Fruit fly (Drosophila melanogaster) S2 (cell line): ENCODE results near the gene Ravus.

Experiments used
- CG8478 ChIP-seq: fragments of >200 bp; optimal IDR thresholded peaks from 2 replicates; lab custom pipeline; 2018
- CTCF ChIP-seq, 2 experiments: fragments of >200 bp; optimal IDR thresholded peaks; 2 replicates each; lab custom pipeline; 2018

Gene Ravus

DNA sequence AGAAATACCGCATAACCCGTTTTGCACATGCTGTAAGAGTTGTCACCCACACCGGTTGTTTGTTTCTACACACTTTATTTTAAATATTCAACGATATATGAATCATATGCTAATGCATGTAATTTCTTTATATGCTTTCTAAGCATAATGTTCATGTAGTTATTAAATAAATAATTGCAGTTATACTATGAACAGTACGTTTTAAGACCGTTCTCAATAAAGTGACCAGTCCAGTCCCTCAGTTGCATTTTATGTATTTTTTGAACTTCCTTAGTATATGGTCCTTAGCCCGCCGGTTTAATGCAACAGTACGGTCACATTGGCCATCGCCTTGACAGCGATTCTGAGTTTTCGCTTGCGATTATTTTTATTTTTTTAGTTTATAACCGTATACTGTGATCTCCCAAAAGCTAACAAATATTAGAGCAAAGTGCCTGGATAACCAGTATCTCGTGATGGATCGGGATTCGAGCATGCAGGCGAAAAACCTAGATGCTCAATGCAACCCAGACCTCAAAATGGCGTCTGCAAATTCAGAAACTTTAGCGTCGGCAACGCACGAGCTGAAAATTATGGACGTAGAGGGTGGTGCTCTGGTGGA lies at the start of gene Ravus:
Ravus (minus strand) TSS at position 1 of the 601 bp plus-strand sequence.
- TF ChIP-seq CG8478 (lab: Kevin White, UChicago) (no peak), CTCF (optimal IDR thresholded peaks at IDR 0.05; lab: Kevin White, UChicago) (no peak)

dm6 chr3R:13313088-13313487 lies 49.2 kb upstream of the Ravus start, which contains the start of gene CG44142:
Gene CG44142 (minus strand): TSS chr3R:13313188.
- no peak for TF ChIP-seq CG8478 (lab: Kevin White, UChicago)
- no peak for TF ChIP-seq CTCF (optimal IDR thresholded peaks at IDR 0.05; lab: Kevin White, UChicago)

DNA sequence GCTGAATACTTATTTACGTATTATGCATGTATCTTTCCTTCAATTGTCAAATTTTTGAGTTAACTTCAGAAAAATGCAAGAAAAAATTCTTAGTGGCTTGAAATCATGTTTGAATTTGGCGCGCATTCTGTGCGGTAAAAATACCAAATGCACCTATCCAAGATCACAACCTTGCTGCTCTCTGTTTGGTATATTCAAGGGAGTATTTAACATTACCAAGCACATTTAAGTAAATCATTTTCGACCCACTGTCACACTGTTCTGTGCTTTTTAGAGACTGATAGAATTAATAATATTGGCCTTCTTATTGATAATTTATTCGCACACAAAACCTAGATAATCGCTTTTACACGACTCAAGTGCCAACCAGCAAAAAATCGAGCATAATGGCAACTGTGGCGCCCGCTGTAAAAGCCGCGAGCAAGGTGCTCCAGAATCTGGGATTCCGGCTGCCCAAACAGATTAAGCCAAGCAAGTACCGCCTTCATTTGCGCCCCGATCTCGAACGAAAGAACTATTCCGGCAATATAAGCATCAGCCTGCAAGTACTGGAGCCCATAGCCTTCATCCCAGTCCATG lies 45.4 kb upstream of the Ravus start:
- no peak for TF ChIP-seq CG8478 (lab: Kevin White, UChicago)
- no peak for TF ChIP-seq CTCF (optimal IDR thresholded peaks at IDR 0.05; lab: Kevin White, UChicago)

dm6 chr3R:13306595-13306994 lies 42.7 kb upstream of the Ravus start:
- TF ChIP-seq CG8478 (lab: Kevin White, UChicago) (no peak), CTCF (optimal IDR thresholded peaks at IDR 0.05; lab: Kevin White, UChicago) (no peak)

DNA sequence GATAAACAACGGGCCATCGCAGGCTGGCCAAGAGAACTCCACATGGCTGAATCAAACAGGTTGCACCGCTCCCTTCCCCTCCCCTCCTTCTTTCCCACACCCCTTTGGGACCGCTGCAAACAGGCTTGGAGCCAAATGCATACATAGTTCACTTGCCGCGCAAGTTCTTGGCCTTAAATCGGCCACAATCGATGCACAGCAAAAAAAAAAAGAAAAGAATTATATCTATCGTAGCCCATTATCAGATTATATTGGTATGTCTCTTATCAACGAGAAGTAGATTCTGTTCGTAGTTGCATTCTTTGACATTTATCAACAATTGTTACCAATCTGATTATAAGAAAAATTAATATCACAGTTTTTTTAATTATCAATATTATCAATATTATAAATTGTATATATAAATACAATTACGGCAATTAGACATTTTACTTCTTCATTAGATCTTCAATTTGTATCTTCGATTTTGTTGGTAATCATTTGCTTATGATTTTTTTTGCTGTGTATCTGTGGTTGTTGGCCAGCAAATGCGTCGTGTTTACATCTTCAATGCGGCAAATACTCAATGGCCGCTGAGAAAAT lies 41.5 kb upstream of the Ravus start:
- TF ChIP-seq CG8478 (lab: Kevin White, UChicago) (no peak), CTCF (optimal IDR thresholded peaks at IDR 0.05; lab: Kevin White, UChicago) (no peak)

DNA sequence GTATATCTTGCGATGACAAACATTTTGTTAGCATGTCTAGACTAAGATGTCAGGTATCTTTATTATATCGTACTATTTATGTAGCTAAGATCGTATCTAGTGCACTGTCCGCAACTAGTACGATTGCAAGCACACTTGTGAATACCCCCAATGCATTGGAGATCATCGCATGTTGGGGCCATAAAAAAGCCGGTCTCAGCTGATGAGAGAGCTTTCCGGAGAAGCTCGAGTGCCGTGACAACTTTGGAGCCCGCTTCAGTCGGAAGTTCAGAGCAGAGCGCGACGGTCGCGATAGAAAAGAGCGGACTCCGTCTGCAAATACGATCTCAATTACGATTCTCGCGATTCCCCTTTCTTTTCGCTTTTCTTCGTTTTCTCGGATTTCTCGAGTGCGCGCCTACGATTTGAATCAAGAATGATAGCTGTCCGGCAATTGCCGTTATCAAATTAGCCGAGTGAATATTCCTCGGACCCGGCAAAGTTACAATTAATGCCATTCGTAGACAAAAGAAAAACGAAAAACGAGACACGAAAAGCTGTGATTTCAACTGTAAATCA lies 40.7 kb upstream of the Ravus start:
- TF ChIP-seq CG8478 (lab: Kevin White, UChicago), result no peak
- no peak for TF ChIP-seq CTCF (optimal IDR thresholded peaks at IDR 0.05; lab: Kevin White, UChicago)

DNA sequence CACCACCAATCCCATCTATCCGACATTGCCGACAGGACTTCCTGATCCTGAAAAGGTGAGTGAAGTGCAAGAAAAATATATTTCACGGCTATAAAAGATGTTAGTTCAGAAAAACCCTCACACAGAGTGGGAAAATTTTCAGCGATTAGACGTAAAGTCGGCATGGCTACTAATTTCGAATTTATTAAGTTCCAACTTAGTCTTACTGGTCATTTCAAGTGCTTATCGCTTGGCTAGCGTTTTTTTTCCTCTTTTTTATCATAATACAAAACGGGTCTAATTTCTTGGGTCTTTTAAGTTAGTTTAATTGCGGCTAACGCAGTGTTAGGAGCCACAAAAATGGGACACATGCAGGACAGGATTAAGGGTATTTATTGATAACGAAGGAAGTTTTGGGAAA lies 39.3 kb upstream of the Ravus start, which contains the start of gene CG43208:
CG43208 (plus strand) TSS at position 301 of the 400 bp plus-strand sequence.
- TF ChIP-seq CTCF (optimal IDR thresholded peaks at IDR 0.05; lab: Kevin White, UChicago) (no peak), CG8478 (lab: Kevin White, UChicago) (no peak)

dm6 chr3R:13302348-13302747 lies 38.5 kb upstream of the Ravus start, which contains the start of gene CG32473:
Gene CG32473 (plus strand): TSS chr3R:13302648.
- TF ChIP-seq CTCF (optimal IDR thresholded peaks at IDR 0.05; lab: Kevin White, UChicago) (no peak), CG8478 (lab: Kevin White, UChicago) (no peak)

DNA sequence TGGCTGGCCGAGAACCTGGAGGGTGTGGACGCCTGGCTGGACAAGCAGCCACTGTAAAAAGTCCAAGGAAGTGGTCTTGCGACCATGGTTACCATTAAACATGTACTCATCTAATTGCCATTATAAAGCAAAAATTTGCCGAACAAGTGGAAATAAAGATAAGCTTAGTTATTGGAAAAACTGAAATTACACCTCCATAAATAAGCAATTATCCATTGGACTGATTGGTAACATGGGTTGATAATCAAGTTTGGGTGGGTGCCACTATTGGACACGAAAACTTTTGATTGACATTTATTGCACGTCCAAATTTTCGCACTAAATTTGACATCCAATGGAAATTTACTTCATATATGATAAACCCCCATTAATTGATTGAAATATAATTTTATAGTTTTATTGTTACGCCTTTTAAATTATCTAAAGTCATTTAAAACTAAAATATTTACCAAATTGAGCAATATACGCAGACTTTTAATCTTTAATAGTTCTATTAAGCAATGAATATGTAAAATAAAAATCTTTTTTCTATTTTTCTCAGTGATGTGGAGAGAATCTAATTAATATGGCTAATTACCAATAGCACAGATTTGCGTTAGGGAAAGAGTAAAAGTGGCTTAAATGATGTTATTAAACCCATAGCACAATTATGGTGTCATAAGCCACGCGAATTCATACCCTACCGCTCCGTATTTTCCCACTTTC lies 34.4 kb upstream of the Ravus start, which contains the start of gene CG8774:
CG8774 (plus strand) TSS at position 655 of the 705 bp plus-strand sequence.
- TF ChIP-seq CTCF (optimal IDR thresholded peaks at IDR 0.05; lab: Kevin White, UChicago), result no peak
- TF ChIP-seq CG8478 (lab: Kevin White, UChicago), result no peak

- no peak for TF ChIP-seq CG8478 (lab: Kevin White, UChicago)
- no peak for TF ChIP-seq CTCF (optimal IDR thresholded peaks at IDR 0.05; lab: Kevin White, UChicago)
These were observed 30.6 kb upstream of the Ravus start, which contains the start of gene CG8773 for dm6 chr3R:13294461-13294860. Gene CG8773 (plus strand): TSS chr3R:13294748.

DNA sequence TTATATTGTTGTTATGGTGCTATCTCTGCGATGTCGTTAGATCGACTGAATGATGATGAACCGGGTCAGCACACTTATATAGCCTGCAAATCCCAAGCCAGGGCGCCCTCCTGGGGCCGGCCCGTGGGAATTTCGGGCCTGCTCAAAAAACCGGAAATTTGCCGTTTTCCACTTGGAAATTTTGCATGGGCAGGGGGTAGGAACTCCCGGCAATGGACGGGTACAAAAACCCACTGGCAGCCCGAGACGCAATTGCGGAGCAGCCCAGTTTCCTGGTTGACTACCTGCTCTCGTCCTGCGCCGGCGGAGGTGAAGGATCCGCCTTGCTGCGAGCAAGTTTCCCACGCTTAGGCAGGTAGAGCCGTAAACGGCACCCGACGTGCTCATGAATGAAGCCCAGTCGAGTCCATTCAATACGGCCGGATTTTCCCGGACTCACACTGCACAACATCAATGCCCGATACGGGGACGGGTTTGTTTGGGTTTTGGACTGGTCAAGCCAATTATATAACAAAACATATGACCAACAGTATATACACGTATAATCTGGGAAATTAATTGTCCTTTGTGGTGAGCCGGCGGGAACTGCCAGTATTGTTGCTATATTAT lies 29.4 kb upstream of the Ravus start, which contains the start of gene wntD:
wntD (minus strand) TSS at position 51 of the 609 bp plus-strand sequence.
- TF ChIP-seq CTCF (optimal IDR thresholded peaks at IDR 0.05; lab: Kevin White, UChicago) (no peak), CG8478 (lab: Kevin White, UChicago) (no peak)

dm6 chr3R:13290329-13290728 lies 26.5 kb upstream of the Ravus start, which contains the start of gene Osi22:
Gene Osi22 (plus strand): TSS chr3R:13290629.
- TF ChIP-seq CTCF (optimal IDR thresholded peaks at IDR 0.05; lab: Kevin White, UChicago) (no peak), CG8478 (lab: Kevin White, UChicago) (no peak)

- no peak for TF ChIP-seq CTCF (optimal IDR thresholded peaks at IDR 0.05; lab: Kevin White, UChicago)
- TF ChIP-seq CG8478 (lab: Kevin White, UChicago), result no peak
These were observed 25.0 kb upstream of the Ravus start, which contains the start of gene apn for dm6 chr3R:13288763-13289312. Gene apn (minus strand): TSS chr3R:13288813.
